Worm (Caenorhabditis elegans): Measurements from ENCODE around the gene samt-1.

ce11 chrIV:2887245-2887644 lies 44.0 kb upstream of the samt-1 start:
- TF ChIP-seq ztf-29 (GFP tag; IDR thresholded peaks at IDR 0.05): no peak
- TF ChIP-seq flt-1 (GFP tag; IDR thresholded peaks at IDR 0.05): no peak
- no peak for TF ChIP-seq T22C8.4 (GFP tag; IDR thresholded peaks at IDR 0.05)
- TF ChIP-seq ref-1 (GFP tag; conservative IDR thresholded peaks at IDR 0.05): no peak

All from whole organism, midembryonic.